Worm (Caenorhabditis elegans) whole organism, late embryonic: Measurements from ENCODE around the gene zen-4.

Experiments
- K09A11.1 ChIP-seq: sonication (generic microtip); optimal IDR thresholded peaks from 2 replicates; lab custom pipeline; 2017; ENCODE audit warnings: antibody characterized with exemption, mild to moderate bottlenecking, missing genetic modification characterization, missing compliant biosample characterization; ENCODE audit not compliant: insufficient read depth
- ama-1 ChIP-seq: fragments of 150-350 bp; optimal IDR thresholded peaks from 2 replicates; lab custom pipeline; 2014
- fkh-10 ChIP-seq: fragments of 150-350 bp; optimal IDR thresholded peaks from 2 replicates; lab custom pipeline; 2014; ENCODE audit warnings: missing biosample characterization, missing genetic modification reagents, missing genetic modification characterization
- fkh-6 ChIP-seq: sonication (generic microtip); optimal IDR thresholded peaks from 2 replicates; lab custom pipeline; 2016; ENCODE audit warnings: missing genetic modification characterization, missing compliant biosample characterization
- hlh-15 ChIP-seq: sonication (generic microtip); optimal IDR thresholded peaks from 2 replicates; lab custom pipeline; 2016; ENCODE audit warnings: missing genetic modification characterization, missing compliant biosample characterization
- hlh-30 ChIP-seq: sonication (generic microtip); optimal IDR thresholded peaks from 2 replicates; lab custom pipeline; 2017; ENCODE audit warnings: antibody characterized with exemption, missing genetic modification characterization, missing compliant biosample characterization; ENCODE audit not compliant: insufficient read depth
- hlh-6 ChIP-seq: sonication (generic microtip); optimal IDR thresholded peaks from 2 replicates; lab custom pipeline; 2016; ENCODE audit warnings: missing genotype, missing genetic modification characterization, missing compliant biosample characterization
- lin-11 ChIP-seq: fragments of 200-800 bp; sonication (Bioruptor generic); optimal IDR thresholded peaks from 2 replicates; lab custom pipeline; 2018; ENCODE audit warnings: mild to moderate bottlenecking, missing genetic modification characterization, missing compliant biosample characterization
- mec-3 ChIP-seq: sonication (generic microtip); optimal IDR thresholded peaks from 2 replicates; lab custom pipeline; 2016; ENCODE audit warnings: borderline replicate concordance, missing genetic modification characterization, missing compliant biosample characterization
- pha-4 ChIP-seq: fragments of 150-350 bp; optimal IDR thresholded peaks from 2 replicates; lab custom pipeline; 2018; ENCODE audit warnings: missing biosample characterization, missing genetic modification reagents, missing genetic modification characterization
- pqm-1 ChIP-seq: sonication (generic microtip); optimal IDR thresholded peaks from 2 replicates; lab custom pipeline; 2016; ENCODE audit warnings: missing genetic modification characterization, missing compliant biosample characterization
- rnt-1 ChIP-seq: sonication (generic microtip); optimal IDR thresholded peaks from 2 replicates; lab custom pipeline; 2016; ENCODE audit warnings: missing genetic modification characterization, missing compliant biosample characterization
- syd-9 ChIP-seq: sonication (generic microtip); optimal IDR thresholded peaks from 2 replicates; lab custom pipeline; 2016; ENCODE audit warnings: mild to moderate bottlenecking, missing genetic modification characterization, moderate library complexity, missing compliant biosample characterization

- TF ChIP-seq hlh-15 (tag; lab: Kevin White, UChicago) (no peak), fkh-10 (GFP tag; lab: Kevin White, UChicago) (no peak), hlh-6 (tag; lab: Kevin White, UChicago) (no peak), hlh-30 (no peak), K09A11.1 (no peak), pqm-1 (tag; lab: Kevin White, UChicago) (no peak), lin-11 (tag; lab: Kevin White, UChicago) (no peak), mec-3 (tag; lab: Kevin White, UChicago) (no peak), pha-4 (no peak), ama-1 (lab: Kevin White, UChicago) (no peak), syd-9 (tag; lab: Kevin White, UChicago) (no peak), fkh-6 (tag; lab: Kevin White, UChicago) (no peak), rnt-1 (no peak)
Observed at ce11 chrIV:6071026-6071425, 47.0 kb upstream of the zen-4 start.
